Fruit fly (Drosophila melanogaster) whole organism, embryonic: ENCODE results near the gene TfIIA-S.

Experiments
- CG1024 ChIP-seq: fragments of 200-800 bp; sonication (Bioruptor generic); IDR thresholded peaks from 2 replicates; pipeline ENCODE4 v1.3.6; 2022; ENCODE audit warnings: missing biosample characterization, missing genetic modification characterization
- CG10366 ChIP-seq: fragments of 200-800 bp; sonication (Bioruptor generic); IDR thresholded peaks from 2 replicates; pipeline ENCODE4 v1.3.6; 2022; ENCODE audit warnings: missing biosample characterization, missing genetic modification characterization
- CG12299 ChIP-seq: fragments of 200-800 bp; sonication (Bioruptor generic); optimal IDR thresholded peaks from 2 replicates; lab custom pipeline; 2018; ENCODE audit warnings: missing biosample characterization, mild to moderate bottlenecking, missing genetic modification characterization
- CG13624 ChIP-seq: fragments of 200-800 bp; sonication (Bioruptor generic); optimal IDR thresholded peaks from 2 replicates; lab custom pipeline; 2016; ENCODE audit warnings: missing biosample characterization, missing genetic modification characterization
- CG1603 ChIP-seq: fragments of 200-800 bp; sonication (Bioruptor generic); optimal IDR thresholded peaks from 2 replicates; lab custom pipeline; 2019; ENCODE audit warnings: missing biosample characterization, mild to moderate bottlenecking, missing genetic modification characterization, moderate library complexity
- CG17359 ChIP-seq: fragments of 200-800 bp; sonication (Bioruptor generic); optimal IDR thresholded peaks from 3 replicates; lab custom pipeline; 2018; ENCODE audit warnings: missing biosample characterization, mild to moderate bottlenecking, missing genetic modification characterization, moderate library complexity
- CG17361 ChIP-seq: fragments of 200-800 bp; sonication (Bioruptor generic); IDR thresholded peaks from 3 replicates; pipeline ENCODE4 v1.3.6; 2022; ENCODE audit warnings: missing biosample characterization, missing genetic modification characterization
- CG18011 ChIP-seq: fragments of 200-800 bp; sonication (Bioruptor generic); optimal IDR thresholded peaks from 2 replicates; lab custom pipeline; 2017; ENCODE audit warnings: missing biosample characterization, missing genetic modification characterization, mild to moderate bottlenecking, moderate library complexity, missing genotype
- CG30403 ChIP-seq: fragments of 200-800 bp; sonication (Bioruptor generic); optimal IDR thresholded peaks from 3 replicates; lab custom pipeline; 2016; ENCODE audit warnings: missing biosample characterization, missing genetic modification characterization
- CG32772 ChIP-seq: fragments of 200-800 bp; sonication (Bioruptor generic); IDR thresholded peaks from 2 replicates; pipeline ENCODE4 v1.3.6; 2022; ENCODE audit warnings: missing biosample characterization, missing genetic modification characterization
- CG34376 ChIP-seq: fragments of 200-800 bp; sonication (Bioruptor generic); optimal IDR thresholded peaks from 2 replicates; lab custom pipeline; 2018; ENCODE audit warnings: missing biosample characterization, mild to moderate bottlenecking, missing genetic modification characterization
- CG4424 ChIP-seq: fragments of 200-800 bp; sonication (Bioruptor generic); optimal IDR thresholded peaks from 3 replicates; lab custom pipeline; 2016; ENCODE audit warnings: missing biosample characterization, missing genetic modification characterization
- CG6254 ChIP-seq: fragments of 200-800 bp; sonication (Bioruptor generic); optimal IDR thresholded peaks from 3 replicates; lab custom pipeline; 2017; ENCODE audit warnings: mild to moderate bottlenecking, missing biosample characterization, missing genetic modification reagents, missing genetic modification characterization
- CG7745 ChIP-seq: fragments of 200-800 bp; sonication (Bioruptor generic); optimal IDR thresholded peaks from 2 replicates; lab custom pipeline; 2018; ENCODE audit warnings: missing biosample characterization, mild to moderate bottlenecking, missing genetic modification characterization, moderate library complexity
- CG8089 ChIP-seq: fragments of 200-800 bp; sonication (Bioruptor generic); optimal IDR thresholded peaks from 3 replicates; lab custom pipeline; 2016; ENCODE audit warnings: missing biosample characterization, missing genetic modification characterization
- CG8359 ChIP-seq: fragments of 200-800 bp; sonication (Bioruptor generic); optimal IDR thresholded peaks from 2 replicates; lab custom pipeline; 2017; ENCODE audit warnings: missing biosample characterization, mild to moderate bottlenecking, missing genetic modification characterization, borderline replicate concordance
- CG8924 ChIP-seq: fragments of 200-800 bp; optimal IDR thresholded peaks from 3 replicates; lab custom pipeline; 2019; ENCODE audit warnings: missing biosample characterization, mild to moderate bottlenecking, missing genetic modification characterization, moderate library complexity
- CHES-1-like ChIP-seq: fragments of 200-800 bp; sonication (Bioruptor generic); optimal IDR thresholded peaks from 2 replicates; lab custom pipeline; 2016; ENCODE audit warnings: missing biosample characterization, missing genetic modification characterization
- Dbx ChIP-seq: fragments of 200-800 bp; sonication (Bioruptor generic); IDR thresholded peaks from 3 replicates; pipeline ENCODE4 v1.3.6; 2022; ENCODE audit warnings: missing biosample characterization, missing genetic modification characterization
- Doc2 ChIP-seq: fragments of 200-800 bp; sonication (Bioruptor generic); IDR thresholded peaks from 2 replicates; pipeline ENCODE4 v1.3.6; 2022; ENCODE audit warnings: missing biosample characterization, missing genetic modification characterization
- Drgx ChIP-seq: fragments of 200-800 bp; sonication (Bioruptor generic); IDR thresholded peaks from 2 replicates; pipeline ENCODE4 v1.3.6; 2022; ENCODE audit warnings: missing biosample characterization, missing genetic modification characterization
- HLH3B ChIP-seq: fragments of 200-800 bp; sonication (Bioruptor generic); IDR thresholded peaks from 2 replicates; pipeline ENCODE4 v1.3.6; 2022; ENCODE audit warnings: missing biosample characterization, missing genetic modification characterization
- Hr3 ChIP-seq: fragments of 200-800 bp; sonication (Bioruptor generic); optimal IDR thresholded peaks from 3 replicates; lab custom pipeline; 2016; ENCODE audit warnings: missing biosample characterization, missing genetic modification characterization
- Meics ChIP-seq: fragments of 200-800 bp; sonication (Bioruptor generic); optimal IDR thresholded peaks from 2 replicates; lab custom pipeline; 2017; ENCODE audit warnings: missing biosample characterization, mild to moderate bottlenecking, missing genetic modification characterization
- Nf-YC ChIP-seq: fragments of 200-800 bp; optimal IDR thresholded peaks from 3 replicates; lab custom pipeline; 2019; ENCODE audit warnings: missing biosample characterization, mild to moderate bottlenecking, missing genetic modification characterization, moderate library complexity
- Optix ChIP-seq: fragments of 200-800 bp; sonication (Bioruptor generic); IDR thresholded peaks from 3 replicates; pipeline ENCODE4 v1.3.6; 2022; ENCODE audit warnings: missing biosample characterization, missing genetic modification characterization
- Ravus ChIP-seq: fragments of 200-800 bp; sonication (Bioruptor generic); IDR thresholded peaks from 2 replicates; pipeline ENCODE4 v1.3.6; 2022; ENCODE audit warnings: missing biosample characterization, missing genetic modification characterization
- Stat92E ChIP-seq, 3 experiments: fragments of >200 bp in 2 of 3; fragments of 200-800 bp in 1 of 3; sonication (Bioruptor generic) in 1 of 3; optimal IDR thresholded peaks; 2 replicates each; lab custom pipeline; 2017 to 2019; ENCODE audit warnings: missing biosample characterization in 3 of 3, missing genetic modification characterization in 3 of 3, mild to moderate bottlenecking in 1 of 3, moderate library complexity in 1 of 3
- ara ChIP-seq: fragments of 200-800 bp; sonication (Bioruptor generic); IDR thresholded peaks from 2 replicates; pipeline ENCODE4 v1.3.6; 2022; ENCODE audit warnings: missing biosample characterization, missing genetic modification characterization
- crc ChIP-seq: fragments of 200-800 bp; sonication (Bioruptor generic); optimal IDR thresholded peaks from 2 replicates; lab custom pipeline; 2016; ENCODE audit warnings: missing biosample characterization, missing genetic modification characterization
- dpn ChIP-seq, 2 experiments: fragments of 200-800 bp; sonication (Bioruptor generic); optimal IDR thresholded peaks; 3 replicates each; lab custom pipeline; 2016; ENCODE audit warnings: missing biosample characterization in 2 of 2, missing genetic modification characterization in 2 of 2
- fd96Cb ChIP-seq: fragments of 200-800 bp; sonication (Bioruptor generic); optimal IDR thresholded peaks from 2 replicates; lab custom pipeline; 2018; ENCODE audit warnings: missing biosample characterization, mild to moderate bottlenecking, missing genetic modification characterization, moderate library complexity
- grau ChIP-seq: fragments of 200-800 bp; optimal IDR thresholded peaks from 3 replicates; lab custom pipeline; 2019; ENCODE audit warnings: missing biosample characterization, mild to moderate bottlenecking, missing genetic modification characterization, moderate library complexity
- hbn ChIP-seq: fragments of 200-800 bp; sonication (Bioruptor generic); IDR thresholded peaks from 2 replicates; pipeline ENCODE4 v1.3.6; 2022; ENCODE audit warnings: missing biosample characterization, missing genetic modification characterization; ENCODE audit not compliant: partially characterized antibody
- lilli ChIP-seq: fragments of 200-800 bp; sonication (Bioruptor generic); optimal IDR thresholded peaks from 3 replicates; lab custom pipeline; 2016; ENCODE audit warnings: missing biosample characterization, missing genetic modification characterization
- lola ChIP-seq, 3 experiments: fragments of >200 bp in 2 of 3; fragments of 200-800 bp in 1 of 3; sonication (Bioruptor generic) in 1 of 3; optimal IDR thresholded peaks; 2 replicates each; lab custom pipeline; 2017 to 2019; ENCODE audit warnings: missing biosample characterization in 3 of 3, missing genetic modification characterization in 3 of 3, mild to moderate bottlenecking in 1 of 3, moderate library complexity in 1 of 3
- maf-S ChIP-seq: fragments of 200-800 bp; sonication (Bioruptor generic); optimal IDR thresholded peaks from 2 replicates; lab custom pipeline; 2016; ENCODE audit warnings: missing biosample characterization, missing genetic modification characterization
- nau ChIP-seq: fragments of 200-800 bp; sonication (Bioruptor generic); optimal IDR thresholded peaks from 3 replicates; lab custom pipeline; 2017; ENCODE audit warnings: missing biosample characterization, mild to moderate bottlenecking, missing genetic modification characterization, missing genetic modification reagents
- nom ChIP-seq: fragments of 200-800 bp; sonication (Bioruptor generic); optimal IDR thresholded peaks from 2 replicates; lab custom pipeline; 2017; ENCODE audit warnings: missing biosample characterization, missing genetic modification characterization, mild to moderate bottlenecking, moderate library complexity, missing genetic modification reagents
- otp ChIP-seq: fragments of 200-800 bp; sonication (Bioruptor generic); IDR thresholded peaks from 3 replicates; pipeline ENCODE4, ENCODE4 v1.3.6; 2022; ENCODE audit warnings: missing biosample characterization, missing genetic modification characterization
- p53 ChIP-seq: fragments of 200-800 bp; sonication (Bioruptor generic); optimal IDR thresholded peaks from 2 replicates; lab custom pipeline; 2016; ENCODE audit warnings: missing biosample characterization, missing genetic modification characterization
- pan ChIP-seq, 4 experiments: fragments of >200 bp in 3 of 4; fragments of 200-800 bp in 1 of 4; sonication (Bioruptor generic) in 1 of 4; optimal IDR thresholded peaks in 3 of 4; IDR thresholded peaks in 1 of 4; 2 replicates each; pipeline versions ENCODE4 v1.3.6 to Lab custom; 2017 to 2022; ENCODE audit warnings: missing biosample characterization in 2 of 4, missing genetic modification characterization in 2 of 4, mixed read lengths in 1 of 4
- phol ChIP-seq: fragments of 200-800 bp; sonication (Bioruptor generic); optimal IDR thresholded peaks from 3 replicates; lab custom pipeline; 2018; ENCODE audit warnings: missing biosample characterization, mild to moderate bottlenecking, missing genetic modification characterization, moderate library complexity
- sc ChIP-seq, 3 experiments: fragments of >200 bp in 2 of 3; fragments of 200-800 bp in 1 of 3; sonication (Bioruptor generic) in 1 of 3; optimal IDR thresholded peaks; 2 replicates in 2 of 3; 3 replicates in 1 of 3; lab custom pipeline; 2017; ENCODE audit warnings: mild to moderate bottlenecking in 1 of 3, missing biosample characterization in 1 of 3, missing genetic modification characterization in 1 of 3, missing genetic modification reagents in 1 of 3
- sd ChIP-seq: fragments of 200-800 bp; sonication (Bioruptor generic); optimal IDR thresholded peaks from 3 replicates; lab custom pipeline; 2018; ENCODE audit warnings: missing biosample characterization, mild to moderate bottlenecking, missing genetic modification characterization, moderate library complexity
- slou ChIP-seq: fragments of 200-800 bp; sonication (Bioruptor generic); optimal IDR thresholded peaks from 3 replicates; lab custom pipeline; 2016; ENCODE audit warnings: missing biosample characterization, missing genetic modification characterization
- ssp ChIP-seq: fragments of 200-800 bp; sonication (Bioruptor generic); IDR thresholded peaks from 2 replicates; pipeline ENCODE4 v1.3.6; 2022; ENCODE audit warnings: missing biosample characterization, missing genetic modification characterization
- ttk ChIP-seq: fragments of 200-800 bp; sonication (Bioruptor generic); IDR thresholded peaks from 2 replicates; pipeline ENCODE4 v2.1.2; 2022; ENCODE audit warnings: missing biosample characterization, missing genetic modification characterization
- usp ChIP-seq: fragments of >200 bp; optimal IDR thresholded peaks from 2 replicates; lab custom pipeline; 2017; ENCODE audit warnings: missing biosample characterization, missing genetic modification characterization

TfIIA-S gene

DNA sequence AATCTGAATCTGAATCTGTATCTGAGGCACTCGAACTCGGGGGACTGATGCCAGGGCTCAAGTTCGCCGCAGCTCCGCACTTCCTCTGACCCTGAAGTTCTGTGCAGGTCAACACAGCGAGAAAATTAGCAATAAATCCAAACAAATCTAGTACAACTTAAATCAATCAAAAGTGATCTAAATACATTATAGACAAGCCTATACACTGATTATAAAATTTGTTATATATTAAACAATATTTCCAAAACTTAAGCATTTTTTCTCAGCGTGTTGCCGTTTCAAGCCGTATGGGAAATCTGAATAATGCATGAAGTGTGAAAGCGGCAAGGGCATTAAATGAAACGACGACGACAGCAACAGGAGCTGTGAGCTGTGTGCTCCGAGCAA lies 24.2 kb upstream of the TfIIA-S start (continued):
- no peak for TF ChIP-seq sc (optimal IDR thresholded peaks at IDR 0.05; lab: Kevin White, UChicago)
- TF ChIP-seq sc (GFP tag; optimal IDR thresholded peaks at IDR 0.05; lab: Kevin White, UChicago) = no peak
- TF ChIP-seq nau (GFP tag; lab: Kevin White, UChicago) = no peak
- peak; percentile 33 for TF ChIP-seq Hr3 (GFP tag; lab: Kevin White, UChicago)
- TF ChIP-seq Drgx (GFP tag; lab: Robert Waterston, UW) = peak; percentile 49
- no peak for TF ChIP-seq CG34376
- TF ChIP-seq CG1024 (GFP tag; lab: Robert Waterston, UW) = no peak
- TF ChIP-seq dpn (GFP tag; optimal IDR thresholded peaks at IDR 0.05; lab: Kevin White, UChicago) = peak in 1 of 2 experiments; percentile 34
- TF ChIP-seq Optix = no peak; the same call in 2 of the 3 replicates
- TF ChIP-seq CG10366 (GFP tag; lab: Robert Waterston, UW) = 0 out of 2 replicates have a peak, but pooled peaks have one; percentile 36
- peak; percentile 8 for TF ChIP-seq CG8924 (tag; lab: Kevin White, UChicago)
- peak; percentile 43 for TF ChIP-seq Meics (GFP tag; lab: Kevin White, UChicago)
- TF ChIP-seq CG18011 = no peak
- TF ChIP-seq CG30403 (GFP tag; lab: Kevin White, UChicago) = peak; percentile 48
- TF ChIP-seq HLH3B = peak; percentile 37; the same call in 1 of the 2 replicates
- no peak for TF ChIP-seq hbn (GFP tag; lab: Robert Waterston, UW)
- TF ChIP-seq pan (optimal IDR thresholded peaks at IDR 0.05; lab: Kevin White, UChicago) = no peak
- peak in 1 of 2 experiments; percentile 73 for TF ChIP-seq pan (GFP tag; optimal IDR thresholded peaks at IDR 0.05 in 1 of 2, IDR thresholded peaks at IDR 0.05 in 1 of 2)
- no peak for TF ChIP-seq usp (GFP tag; lab: Kevin White, UChicago)
- no peak for TF ChIP-seq Doc2
- no peak; the same call in 1 of the 2 replicates for TF ChIP-seq ara
- TF ChIP-seq Dbx (GFP tag; lab: Robert Waterston, UW) = peak; percentile 56; the same call in 2 of the 3 replicates
- TF ChIP-seq grau = peak; percentile 25
- peak; percentile 58 for TF ChIP-seq CG1603 (tag; lab: Kevin White, UChicago)
- TF ChIP-seq crc (GFP tag; lab: Kevin White, UChicago) = no peak
- TF ChIP-seq ssp (GFP tag; lab: Robert Waterston, UW) = peak; percentile 10; the same call in 1 of the 2 replicates
- TF ChIP-seq CG17359 (tag; lab: Kevin White, UChicago) = peak; percentile 41
- peak; percentile 5 for TF ChIP-seq slou
- TF ChIP-seq CG32772 (GFP tag; lab: Robert Waterston, UW) = no peak
- no peak for TF ChIP-seq p53 (GFP tag; lab: Kevin White, UChicago)
- peak; percentile 19 for TF ChIP-seq lilli
- no peak for TF ChIP-seq Stat92E (GFP tag; optimal IDR thresholded peaks at IDR 0.05; lab: Kevin White, UChicago)
- TF ChIP-seq CG12299 (tag; lab: Kevin White, UChicago) = no peak
- TF ChIP-seq fd96Cb (tag; lab: Kevin White, UChicago) = peak; percentile 23
- peak; percentile 40; the same call in 1 of the 2 replicates for TF ChIP-seq ttk (GFP tag; lab: Robert Waterston, UW)
- peak; percentile 41 for TF ChIP-seq CG4424
- TF ChIP-seq phol (tag; lab: Kevin White, UChicago) = peak; percentile 20
- TF ChIP-seq CG6254 (GFP tag; lab: Kevin White, UChicago) = peak; percentile 2
- 0 out of 3 replicates have a peak, but pooled peaks have one; percentile 45 for TF ChIP-seq otp (GFP tag; lab: Robert Waterston, UW)
- TF ChIP-seq CG7745 (tag; lab: Kevin White, UChicago) = no peak
- no peak for TF ChIP-seq CHES-1-like
- TF ChIP-seq Nf-YC (tag; lab: Kevin White, UChicago) = no peak
- peak; percentile 19; the same call in 1 of the 2 replicates for TF ChIP-seq Ravus (GFP tag; lab: Robert Waterston, UW)
- no peak for TF ChIP-seq CG8089 (GFP tag; lab: Kevin White, UChicago)
- no peak for TF ChIP-seq CG17361 (GFP tag; lab: Robert Waterston, UW)
- peak; percentile 89 for TF ChIP-seq nom
- no peak for TF ChIP-seq maf-S (GFP tag; lab: Kevin White, UChicago)
- no peak for TF ChIP-seq CG13624
- TF ChIP-seq CG8359 (GFP tag; lab: Kevin White, UChicago) = no peak
- TF ChIP-seq lola (GFP tag; optimal IDR thresholded peaks at IDR 0.05; lab: Kevin White, UChicago) = no peak
- TF ChIP-seq sd (tag; lab: Kevin White, UChicago) = no peak
